Worm (Caenorhabditis elegans): ENCODE measurements around the gene daf-22.

daf-22 gene

ce11 chrII:12456633-12457032 lies 31.1 kb upstream of the daf-22 start, which contains the start of gene sre-32:
Gene sre-32, minus strand, starts transcription at chrII:12456733.
- no peak for TF ChIP-seq pha-4 (tag; optimal IDR thresholded peaks at IDR 0.05)
- no peak for TF ChIP-seq elt-1 (tag; optimal IDR thresholded peaks at IDR 0.05)
- no peak for TF ChIP-seq nhr-76 (tag; optimal IDR thresholded peaks at IDR 0.05)
- no peak for TF ChIP-seq nhr-25 (tag; optimal IDR thresholded peaks at IDR 0.05)
- TF ChIP-seq eor-1 (tag; optimal IDR thresholded peaks at IDR 0.05), result no peak
- no peak for TF ChIP-seq skn-1 (tag; optimal IDR thresholded peaks at IDR 0.05)
- no peak for TF ChIP-seq fos-1 (tag; optimal IDR thresholded peaks at IDR 0.05)
- no peak for TF ChIP-seq fkh-10 (GFP tag; optimal IDR thresholded peaks at IDR 0.05)
- no peak for TF ChIP-seq lin-15B (tag; optimal IDR thresholded peaks at IDR 0.05)
- TF ChIP-seq ama-1 (optimal IDR thresholded peaks at IDR 0.05), result no peak
- no peak for TF ChIP-seq nhr-12 (tag; optimal IDR thresholded peaks at IDR 0.05)
- TF ChIP-seq mml-1 (tag; optimal IDR thresholded peaks at IDR 0.05), result no peak
- no peak for TF ChIP-seq tbx-2 (tag; optimal IDR thresholded peaks at IDR 0.05)
- no peak for TF ChIP-seq nhr-23 (tag; optimal IDR thresholded peaks at IDR 0.05)
- TF ChIP-seq zag-1 (tag; optimal IDR thresholded peaks at IDR 0.05), result no peak

ce11 chrII:12452754-12453352 lies 27.4 kb upstream of the daf-22 start, which contains the start of the genes sre-35 and sre-33:
Gene sre-35, minus strand, starts transcription at chrII:12452854.
Gene sre-33, plus strand, starts transcription at chrII:12453302.
- TF ChIP-seq lin-39 (tag; optimal IDR thresholded peaks at IDR 0.05) (no peak), hmg-11 (tag; optimal IDR thresholded peaks at IDR 0.05) (no peak), nhr-23 (tag; optimal IDR thresholded peaks at IDR 0.05) (no peak), nfya-1 (tag; optimal IDR thresholded peaks at IDR 0.05; ENCODE audit: insufficient read depth) (no peak), jun-1 (tag; optimal IDR thresholded peaks at IDR 0.05) (no peak), nhr-76 (tag; optimal IDR thresholded peaks at IDR 0.05) (no peak), nhr-12 (tag; optimal IDR thresholded peaks at IDR 0.05) (no peak), ztf-11 (tag; optimal IDR thresholded peaks at IDR 0.05) (no peak), fkh-2 (tag; optimal IDR thresholded peaks at IDR 0.05) (no peak), skn-1 (tag; optimal IDR thresholded peaks at IDR 0.05) (no peak), ceh-28 (tag; optimal IDR thresholded peaks at IDR 0.05) (no peak), aly-2 (tag; optimal IDR thresholded peaks at IDR 0.05) (no peak), nhr-28 (tag; optimal IDR thresholded peaks at IDR 0.05) (no peak), nhr-237 (tag; optimal IDR thresholded peaks at IDR 0.05) (no peak), ceh-9 (tag; optimal IDR thresholded peaks at IDR 0.05) (no peak)

- TF ChIP-seq nhr-11 (tag; optimal IDR thresholded peaks at IDR 0.05) (no peak), tbx-2 (tag; optimal IDR thresholded peaks at IDR 0.05) (no peak), zag-1 (tag; optimal IDR thresholded peaks at IDR 0.05) (no peak), eor-1 (tag; optimal IDR thresholded peaks at IDR 0.05) (no peak), nfya-1 (tag; optimal IDR thresholded peaks at IDR 0.05; ENCODE audit: insufficient read depth) (no peak), pqm-1 (tag; optimal IDR thresholded peaks at IDR 0.05) (no peak), ztf-4 (tag; optimal IDR thresholded peaks at IDR 0.05) (no peak), nhr-77 (tag; optimal IDR thresholded peaks at IDR 0.05) (no peak), unc-62 (GFP tag; optimal IDR thresholded peaks at IDR 0.05) (no peak), fkh-10 (GFP tag; optimal IDR thresholded peaks at IDR 0.05) (no peak), nhr-237 (tag; optimal IDR thresholded peaks at IDR 0.05) (no peak), ZK546.5 (tag; optimal IDR thresholded peaks at IDR 0.05) (no peak), jun-1 (tag; optimal IDR thresholded peaks at IDR 0.05) (no peak), lin-39 (tag; optimal IDR thresholded peaks at IDR 0.05) (no peak), egl-27 (tag; optimal IDR thresholded peaks at IDR 0.05) (no peak), mml-1 (tag; optimal IDR thresholded peaks at IDR 0.05) (no peak), nhr-67 (tag; optimal IDR thresholded peaks at IDR 0.05) (no peak), daf-12 (tag; optimal IDR thresholded peaks at IDR 0.05) (no peak), aly-2 (tag; optimal IDR thresholded peaks at IDR 0.05) (no peak)
Observed at ce11 chrII:12449849-12450248, 24.4 kb upstream of the daf-22 start, which contains the start of gene sre-34. Gene sre-34, plus strand, starts transcription at chrII:12450149.

ce11 chrII:12448241-12448640 lies 22.7 kb upstream of the daf-22 start, which contains the start of gene srh-27:
Gene srh-27, plus strand, starts transcription at chrII:12448541.
- TF ChIP-seq lsy-12 (tag; optimal IDR thresholded peaks at IDR 0.05) (no peak), pha-4 (tag; optimal IDR thresholded peaks at IDR 0.05) (no peak), R02D3.7 (tag; optimal IDR thresholded peaks at IDR 0.05) (no peak), ztf-11 (tag; optimal IDR thresholded peaks at IDR 0.05) (no peak), unc-39 (tag; optimal IDR thresholded peaks at IDR 0.05) (no peak), snpc-4 (tag; optimal IDR thresholded peaks at IDR 0.05) (no peak), ztf-4 (tag; optimal IDR thresholded peaks at IDR 0.05) (no peak), tbx-2 (tag; optimal IDR thresholded peaks at IDR 0.05) (no peak), egl-5 (tag; optimal IDR thresholded peaks at IDR 0.05) (no peak), nhr-25 (tag; optimal IDR thresholded peaks at IDR 0.05) (no peak), pqm-1 (tag; optimal IDR thresholded peaks at IDR 0.05) (no peak), fos-1 (tag; optimal IDR thresholded peaks at IDR 0.05) (no peak), nhr-77 (tag; optimal IDR thresholded peaks at IDR 0.05) (no peak), nhr-76 (tag; optimal IDR thresholded peaks at IDR 0.05) (no peak), eor-1 (tag; optimal IDR thresholded peaks at IDR 0.05) (no peak)
